Fruit fly (Drosophila melanogaster) whole organism, embryonic: ENCODE results near the gene CG17786.
A peak's percentile ranks its signal among the peaks of the same experiment; 100 is the strongest.

Experiments
- ATbp ChIP-seq: fragments of 200-800 bp; sonication (Bioruptor generic); optimal IDR thresholded peaks from 2 replicates; lab custom pipeline; 2017; ENCODE audit warnings: missing biosample characterization, mild to moderate bottlenecking, missing genetic modification characterization, missing genetic modification reagents
- Ada2b ChIP-seq: fragments of 200-800 bp; sonication (Bioruptor generic); IDR thresholded peaks from 2 replicates; pipeline ENCODE4 v1.3.6; 2022; ENCODE audit warnings: missing biosample characterization, missing genetic modification characterization
- Adf1 ChIP-seq: fragments of 200-800 bp; sonication (Bioruptor generic); IDR thresholded peaks from 2 replicates; pipeline ENCODE4 v1.3.6; 2022; ENCODE audit warnings: missing biosample characterization, missing genetic modification characterization
- Asciz ChIP-seq: fragments of 200-800 bp; sonication (Bioruptor generic); optimal IDR thresholded peaks from 2 replicates; lab custom pipeline; 2017; ENCODE audit warnings: missing biosample characterization, mild to moderate bottlenecking, missing genetic modification characterization, missing genetic modification reagents
- C15 ChIP-seq: fragments of 200-800 bp; sonication (Bioruptor generic); IDR thresholded peaks from 3 replicates; pipeline ENCODE4 v1.3.6; 2022; ENCODE audit warnings: missing biosample characterization, missing genetic modification characterization
- CG10543 ChIP-seq: fragments of 200-800 bp; sonication (Bioruptor generic); optimal IDR thresholded peaks from 3 replicates; lab custom pipeline; 2017; ENCODE audit warnings: missing biosample characterization, mild to moderate bottlenecking, missing genetic modification characterization, moderate library complexity
- CG11723 ChIP-seq: fragments of 200-800 bp; sonication (Bioruptor generic); optimal IDR thresholded peaks from 2 replicates; lab custom pipeline; 2017; ENCODE audit warnings: missing biosample characterization, mild to moderate bottlenecking, missing genetic modification characterization
- CG13123 ChIP-seq: fragments of 200-800 bp; sonication (Bioruptor generic); optimal IDR thresholded peaks from 2 replicates; lab custom pipeline; 2016; ENCODE audit warnings: missing biosample characterization, missing genetic modification characterization
- CG13296 ChIP-seq: fragments of 200-800 bp; sonication (Bioruptor generic); optimal IDR thresholded peaks from 3 replicates; lab custom pipeline; 2018; ENCODE audit warnings: missing biosample characterization, mild to moderate bottlenecking, missing genetic modification characterization
- CG15011 ChIP-seq: fragments of 200-800 bp; sonication (Bioruptor generic); optimal IDR thresholded peaks from 3 replicates; lab custom pipeline; 2018; ENCODE audit warnings: missing biosample characterization, mild to moderate bottlenecking, missing genetic modification characterization
- CG1647 ChIP-seq: fragments of 200-800 bp; sonication (Bioruptor generic); optimal IDR thresholded peaks from 3 replicates; lab custom pipeline; 2016; ENCODE audit warnings: missing biosample characterization, missing genetic modification characterization
- CG17912 ChIP-seq: fragments of 200-800 bp; sonication (Bioruptor generic); optimal IDR thresholded peaks from 2 replicates; lab custom pipeline; 2018; ENCODE audit warnings: missing biosample characterization, mild to moderate bottlenecking, missing genetic modification characterization
- CG18011 ChIP-seq: fragments of 200-800 bp; sonication (Bioruptor generic); optimal IDR thresholded peaks from 2 replicates; lab custom pipeline; 2017; ENCODE audit warnings: missing biosample characterization, missing genetic modification characterization, mild to moderate bottlenecking, moderate library complexity, missing genotype
- CG31224 ChIP-seq: fragments of 200-800 bp; sonication (Bioruptor generic); IDR thresholded peaks from 2 replicates; pipeline ENCODE4 v1.3.6; 2022; ENCODE audit warnings: missing biosample characterization, missing genetic modification characterization
- CG31388 ChIP-seq: fragments of 200-800 bp; sonication (Bioruptor generic); optimal IDR thresholded peaks from 2 replicates; lab custom pipeline; 2016; ENCODE audit warnings: missing biosample characterization, missing genetic modification characterization
- CG31441 ChIP-seq: fragments of 200-800 bp; sonication (Bioruptor generic); IDR thresholded peaks from 2 replicates; pipeline ENCODE4 v1.3.6; 2022; ENCODE audit warnings: missing biosample characterization, missing genetic modification characterization
- CG34376 ChIP-seq: fragments of 200-800 bp; sonication (Bioruptor generic); optimal IDR thresholded peaks from 2 replicates; lab custom pipeline; 2018; ENCODE audit warnings: missing biosample characterization, mild to moderate bottlenecking, missing genetic modification characterization
- CG4328 ChIP-seq: fragments of 200-800 bp; sonication (Bioruptor generic); optimal IDR thresholded peaks from 3 replicates; lab custom pipeline; 2017; ENCODE audit warnings: missing biosample characterization, missing genetic modification reagents, missing genetic modification characterization
- CG4404 ChIP-seq: fragments of 200-800 bp; sonication (Bioruptor generic); IDR thresholded peaks from 2 replicates; pipeline ENCODE4 v1.3.6; 2022; ENCODE audit warnings: missing biosample characterization, missing genetic modification characterization
- CG5245 ChIP-seq: fragments of 200-800 bp; sonication (Bioruptor generic); optimal IDR thresholded peaks from 3 replicates; lab custom pipeline; 2016; ENCODE audit warnings: missing biosample characterization, missing genetic modification characterization
- CG6272 ChIP-seq: fragments of 200-800 bp; sonication (Bioruptor generic); IDR thresholded peaks from 2 replicates; pipeline ENCODE4 v1.3.6; 2022; ENCODE audit warnings: missing biosample characterization, missing genetic modification characterization
- CG7372 ChIP-seq: fragments of 200-800 bp; sonication (Bioruptor generic); IDR thresholded peaks from 2 replicates; pipeline ENCODE4 v1.3.6; 2022; ENCODE audit warnings: missing biosample characterization, missing genetic modification characterization
- CG7556 ChIP-seq: fragments of 200-800 bp; sonication (Bioruptor generic); optimal IDR thresholded peaks from 2 replicates; lab custom pipeline; 2017; ENCODE audit warnings: missing biosample characterization, mild to moderate bottlenecking, missing genetic modification characterization
- CG7745 ChIP-seq: fragments of 200-800 bp; sonication (Bioruptor generic); optimal IDR thresholded peaks from 2 replicates; lab custom pipeline; 2018; ENCODE audit warnings: missing biosample characterization, mild to moderate bottlenecking, missing genetic modification characterization, moderate library complexity
- CG8281 ChIP-seq: fragments of 200-800 bp; sonication (Bioruptor generic); optimal IDR thresholded peaks from 2 replicates; lab custom pipeline; 2018; ENCODE audit warnings: missing biosample characterization, mild to moderate bottlenecking, missing genetic modification characterization, moderate library complexity
- CHES-1-like ChIP-seq: fragments of 200-800 bp; sonication (Bioruptor generic); optimal IDR thresholded peaks from 2 replicates; lab custom pipeline; 2016; ENCODE audit warnings: missing biosample characterization, missing genetic modification characterization
- GATAe ChIP-seq: fragments of 200-800 bp; sonication (Bioruptor generic); conservative IDR thresholded peaks from 2 replicates; pipeline ENCODE4 v1.3.6; 2022; ENCODE audit warnings: missing biosample characterization, missing genetic modification characterization
- HLHmδ ChIP-seq: fragments of 200-800 bp; sonication (Bioruptor generic); optimal IDR thresholded peaks from 2 replicates; lab custom pipeline; 2018; ENCODE audit warnings: missing biosample characterization, mild to moderate bottlenecking, missing genetic modification characterization, moderate library complexity
- Hr39 ChIP-seq: fragments of >200 bp; optimal IDR thresholded peaks from 2 replicates; lab custom pipeline; 2017
- Lhr ChIP-seq: fragments of 200-800 bp; sonication (Bioruptor generic); optimal IDR thresholded peaks from 3 replicates; lab custom pipeline; 2017; ENCODE audit warnings: mild to moderate bottlenecking, missing biosample characterization, missing genetic modification reagents, missing genetic modification characterization
- Nf-YC ChIP-seq: fragments of 200-800 bp; optimal IDR thresholded peaks from 3 replicates; lab custom pipeline; 2019; ENCODE audit warnings: missing biosample characterization, mild to moderate bottlenecking, missing genetic modification characterization, moderate library complexity
- Optix ChIP-seq: fragments of 200-800 bp; sonication (Bioruptor generic); IDR thresholded peaks from 3 replicates; pipeline ENCODE4 v1.3.6; 2022; ENCODE audit warnings: missing biosample characterization, missing genetic modification characterization
- Poxn ChIP-seq: fragments of 200-800 bp; sonication (Bioruptor generic); IDR thresholded peaks from 2 replicates; pipeline ENCODE4 v1.3.6; 2022; ENCODE audit warnings: missing biosample characterization, missing genetic modification characterization
- Spps ChIP-seq: fragments of 200-800 bp; sonication (Bioruptor generic); optimal IDR thresholded peaks from 2 replicates; lab custom pipeline; 2018; ENCODE audit warnings: missing biosample characterization, mild to moderate bottlenecking, missing genetic modification characterization
- ab ChIP-seq: fragments of 200-800 bp; sonication (Bioruptor generic); optimal IDR thresholded peaks from 2 replicates; lab custom pipeline; 2016; ENCODE audit warnings: missing biosample characterization, missing genetic modification characterization
- ash1 ChIP-seq: fragments of 200-800 bp; sonication (Bioruptor generic); optimal IDR thresholded peaks from 2 replicates; lab custom pipeline; 2018; ENCODE audit warnings: missing biosample characterization, mild to moderate bottlenecking, missing genetic modification characterization
- dpn ChIP-seq, 2 experiments: fragments of 200-800 bp; sonication (Bioruptor generic); optimal IDR thresholded peaks; 3 replicates each; lab custom pipeline; 2016; ENCODE audit warnings: missing biosample characterization in 2 of 2, missing genetic modification characterization in 2 of 2
- ems ChIP-seq: fragments of 200-800 bp; sonication (Bioruptor generic); optimal IDR thresholded peaks from 3 replicates; lab custom pipeline; 2016; ENCODE audit warnings: missing biosample characterization, missing genetic modification characterization
- h ChIP-seq: fragments of >200 bp; optimal IDR thresholded peaks from 2 replicates; lab custom pipeline; 2017
- jumu ChIP-seq: fragments of 200-800 bp; sonication (Bioruptor generic); optimal IDR thresholded peaks from 3 replicates; lab custom pipeline; 2016; ENCODE audit warnings: missing biosample characterization, missing genetic modification characterization
- kay ChIP-seq: fragments of 200-800 bp; sonication (Bioruptor generic); optimal IDR thresholded peaks from 2 replicates; lab custom pipeline; 2016; ENCODE audit warnings: missing biosample characterization, missing genetic modification characterization
- lola ChIP-seq, 3 experiments: fragments of >200 bp in 2 of 3; fragments of 200-800 bp in 1 of 3; sonication (Bioruptor generic) in 1 of 3; optimal IDR thresholded peaks; 2 replicates each; lab custom pipeline; 2017 to 2019; ENCODE audit warnings: missing biosample characterization in 3 of 3, missing genetic modification characterization in 3 of 3, mild to moderate bottlenecking in 1 of 3, moderate library complexity in 1 of 3
- pho ChIP-seq: fragments of 200-800 bp; sonication (Bioruptor generic); optimal IDR thresholded peaks from 2 replicates; lab custom pipeline; 2016; ENCODE audit warnings: missing biosample characterization, missing genetic modification characterization
- pnt ChIP-seq: fragments of 200-800 bp; sonication (Bioruptor generic); optimal IDR thresholded peaks from 3 replicates; lab custom pipeline; 2016; ENCODE audit warnings: missing biosample characterization, missing genetic modification characterization
- prd ChIP-seq, 3 experiments: fragments of >200 bp in 2 of 3; fragments of 200-800 bp in 1 of 3; sonication (Bioruptor generic) in 1 of 3; optimal IDR thresholded peaks in 2 of 3; IDR thresholded peaks in 1 of 3; 2 replicates in 2 of 3; 3 replicates in 1 of 3; pipeline versions ENCODE4 v1.3.6 to Lab custom; 2017 to 2022; ENCODE audit warnings: missing biosample characterization in 1 of 3, missing genetic modification characterization in 1 of 3
- pros ChIP-seq: fragments of 200-800 bp; sonication (Bioruptor generic); optimal IDR thresholded peaks from 3 replicates; lab custom pipeline; 2019; ENCODE audit warnings: missing biosample characterization, mild to moderate bottlenecking, missing genetic modification characterization, moderate library complexity
- psq ChIP-seq: fragments of 200-800 bp; sonication (Bioruptor generic); optimal IDR thresholded peaks from 2 replicates; lab custom pipeline; 2017; ENCODE audit warnings: missing biosample characterization, missing genetic modification characterization
- ranshi ChIP-seq: fragments of 200-800 bp; sonication (Bioruptor generic); IDR thresholded peaks from 2 replicates; pipeline ENCODE4 v1.3.6; 2022; ENCODE audit warnings: missing biosample characterization, missing genetic modification characterization
- rib ChIP-seq: fragments of 200-800 bp; sonication (Bioruptor generic); IDR thresholded peaks from 2 replicates; pipeline ENCODE4 v1.3.6; 2022; ENCODE audit warnings: missing biosample characterization, missing genetic modification characterization
- sqz ChIP-seq: fragments of 200-800 bp; sonication (Bioruptor generic); optimal IDR thresholded peaks from 3 replicates; lab custom pipeline; 2018; ENCODE audit warnings: missing biosample characterization, mild to moderate bottlenecking, missing genetic modification characterization
- tin ChIP-seq: fragments of 200-800 bp; sonication (Bioruptor generic); optimal IDR thresholded peaks from 3 replicates; lab custom pipeline; 2016; ENCODE audit warnings: missing biosample characterization, missing genetic modification characterization
- toy ChIP-seq: fragments of 200-800 bp; sonication (Bioruptor generic); IDR thresholded peaks from 2 replicates; pipeline ENCODE4 v1.3.6; 2022; ENCODE audit warnings: missing biosample characterization, missing genetic modification characterization

Gene CG17786

dm6 chr3R:24252494-24252893, 34.0 kb upstream of the CG17786 start, which contains the start of gene beta-PheRS (continued):
- TF ChIP-seq C15 (GFP tag; lab: Robert Waterston, UW), result 0 out of 3 replicates have a peak, but pooled peaks have one; percentile 57
- peak; percentile 59 for TF ChIP-seq CG17912 (GFP tag; lab: Kevin White, UChicago)
- TF ChIP-seq ash1 (GFP tag; lab: Kevin White, UChicago), result peak; percentile 12
- no peak for TF ChIP-seq h (lab: Kevin White, UChicago)
- peak; percentile 52 for TF ChIP-seq Ada2b
- TF ChIP-seq rib, result peak; percentile 96
- no peak for TF ChIP-seq Optix (GFP tag; lab: Robert Waterston, UW)
- TF ChIP-seq ATbp (GFP tag; lab: Kevin White, UChicago), result no peak
- peak; percentile 59 for TF ChIP-seq Adf1 (GFP tag; lab: Robert Waterston, UW)
- peak; percentile 69 for TF ChIP-seq CHES-1-like
- no peak for TF ChIP-seq ab
- no peak for TF ChIP-seq CG4328 (GFP tag; lab: Kevin White, UChicago)
- TF ChIP-seq CG15011 (GFP tag; lab: Kevin White, UChicago), result no peak
- TF ChIP-seq Spps (tag; lab: Kevin White, UChicago), result no peak
- TF ChIP-seq CG31224 (GFP tag; lab: Robert Waterston, UW), result no peak
- peak; percentile 49 for TF ChIP-seq ems
- TF ChIP-seq CG10543, result no peak
- TF ChIP-seq GATAe (GFP tag; lab: Robert Waterston, UW), result 0 out of 2 replicates have a peak, but pooled peaks have one; percentile 32
- no peak for TF ChIP-seq Asciz (GFP tag; lab: Kevin White, UChicago)
- TF ChIP-seq jumu (GFP tag; lab: Kevin White, UChicago), result peak; percentile 53
- TF ChIP-seq CG8281 (tag; lab: Kevin White, UChicago), result no peak
- peak in 1 of 3 experiments; percentile 7 for TF ChIP-seq lola (GFP tag; optimal IDR thresholded peaks at IDR 0.05; lab: Kevin White, UChicago)
- TF ChIP-seq HLHmδ (GFP tag; lab: Kevin White, UChicago), result no peak
- no peak for TF ChIP-seq toy (GFP tag; lab: Robert Waterston, UW)
- TF ChIP-seq CG34376 (GFP tag; lab: Kevin White, UChicago), result peak; percentile 30
- no peak for TF ChIP-seq prd (optimal IDR thresholded peaks at IDR 0.05; lab: Kevin White, UChicago)
- peak; percentile 54; the same call in 1 of the 3 replicates for TF ChIP-seq prd (GFP tag; IDR thresholded peaks at IDR 0.05; lab: Robert Waterston, UW)
- TF ChIP-seq CG7372 (GFP tag; lab: Robert Waterston, UW), result no peak; the same call in 1 of the 2 replicates
- TF ChIP-seq sqz, result no peak
- no peak for TF ChIP-seq CG11723 (GFP tag; lab: Kevin White, UChicago)
- TF ChIP-seq CG7745 (tag; lab: Kevin White, UChicago), result no peak
- TF ChIP-seq psq, result no peak
- peak; percentile 54 for TF ChIP-seq tin (GFP tag; lab: Kevin White, UChicago)
- peak; percentile 58 for TF ChIP-seq pho (GFP tag; lab: Kevin White, UChicago)
- peak; percentile 91 for TF ChIP-seq Lhr (GFP tag; lab: Kevin White, UChicago)
- TF ChIP-seq CG4404 (GFP tag; lab: Robert Waterston, UW), result no peak
- no peak for TF ChIP-seq CG5245 (GFP tag; lab: Kevin White, UChicago)
- TF ChIP-seq Nf-YC, result no peak
- TF ChIP-seq CG31441, result no peak
- TF ChIP-seq CG18011 (GFP tag; lab: Kevin White, UChicago), result no peak
- peak; percentile 48; the same call in 1 of the 2 replicates for TF ChIP-seq CG6272
- TF ChIP-seq pros (GFP tag; lab: Kevin White, UChicago), result no peak
- TF ChIP-seq dpn (GFP tag; optimal IDR thresholded peaks at IDR 0.05; lab: Kevin White, UChicago), result peak; percentile 71 to 72
- TF ChIP-seq CG13123 (GFP tag; lab: Kevin White, UChicago), result no peak
- no peak for TF ChIP-seq CG7556 (GFP tag; lab: Kevin White, UChicago)
- peak; percentile 97 for TF ChIP-seq ranshi (GFP tag; lab: Robert Waterston, UW)
- TF ChIP-seq Hr39 (lab: Kevin White, UChicago), result no peak
- TF ChIP-seq pnt, result peak; percentile 37
- no peak for TF ChIP-seq CG13296 (GFP tag; lab: Kevin White, UChicago)
- TF ChIP-seq CG31388 (GFP tag; lab: Kevin White, UChicago), result no peak
- TF ChIP-seq kay (GFP tag; lab: Kevin White, UChicago), result peak; percentile 41
- no peak for TF ChIP-seq Poxn
- peak; percentile 57 for TF ChIP-seq CG1647 (GFP tag; lab: Kevin White, UChicago)
